Fruit fly (Drosophila melanogaster): Measurements from ENCODE around the gene CG14540.

Gene CG14540

DNA sequence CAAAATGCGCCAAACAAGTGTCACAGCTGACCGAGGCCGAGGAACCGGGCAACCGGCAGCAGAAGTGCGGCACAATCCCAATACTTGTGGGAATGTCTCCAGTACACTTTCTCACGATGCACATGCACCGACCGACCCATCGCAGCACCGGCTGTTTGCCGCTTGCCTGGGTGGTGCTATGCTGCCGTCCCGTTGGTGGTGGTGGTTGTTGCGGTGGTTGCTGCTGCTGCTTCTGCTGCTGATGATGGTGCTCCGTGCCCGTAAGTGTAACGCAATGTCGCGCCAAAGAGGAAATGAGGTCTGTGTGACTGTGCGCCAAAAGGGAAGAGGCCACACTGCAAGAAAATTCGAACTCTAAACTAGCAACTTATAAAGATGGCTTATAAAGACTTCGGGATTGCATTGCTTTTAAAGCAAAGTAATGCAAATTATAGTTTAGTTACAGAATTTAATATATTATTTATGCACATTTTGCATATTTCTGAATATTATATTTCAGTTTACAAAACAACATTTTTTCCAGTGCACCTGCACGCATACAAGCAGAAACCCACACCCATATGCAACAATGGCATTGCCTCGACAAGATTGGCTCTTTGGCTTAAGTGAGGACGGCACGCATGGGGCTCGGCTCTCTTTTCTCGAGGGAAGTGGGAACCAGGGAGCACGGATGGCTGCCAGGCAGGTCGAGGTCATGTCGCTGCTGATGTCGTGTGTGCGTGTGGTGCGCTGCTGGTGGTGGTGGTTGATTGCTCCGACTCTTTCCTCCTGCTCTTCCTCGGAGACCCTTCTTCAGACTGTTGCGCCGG, 37.3 kb downstream of the CG14540 start, which contains the start of gene CG43116 (continued):
- TF ChIP-seq Lhr (GFP tag; optimal IDR thresholded peaks at IDR 0.05), result no peak
- peak; percentile 56 for TF ChIP-seq CG7271 (tag; optimal IDR thresholded peaks at IDR 0.05)
- TF ChIP-seq al (GFP tag; IDR thresholded peaks at IDR 0.05), result no peak
- TF ChIP-seq aop (GFP tag; IDR thresholded peaks at IDR 0.05), result peak; percentile 28; the same call in 1 of the 2 replicates
- peak; percentile 79 for TF ChIP-seq pros (GFP tag; optimal IDR thresholded peaks at IDR 0.05)
- no peak for TF ChIP-seq zfh2 (GFP tag; optimal IDR thresholded peaks at IDR 0.05)
- peak; percentile 8 for TF ChIP-seq Myb (GFP tag; optimal IDR thresholded peaks at IDR 0.05)
- TF ChIP-seq CG14050 (GFP tag; IDR thresholded peaks at IDR 0.05), result peak; percentile 49
- peak; percentile 80 for TF ChIP-seq Ptx1 (GFP tag; IDR thresholded peaks at IDR 0.05)
- TF ChIP-seq ems (GFP tag; optimal IDR thresholded peaks at IDR 0.05), result peak; percentile 66
- no peak for TF ChIP-seq BEAF-32 (GFP tag; optimal IDR thresholded peaks at IDR 0.05)
- TF ChIP-seq luna (GFP tag; optimal IDR thresholded peaks at IDR 0.05), result no peak
- TF ChIP-seq odd (GFP tag; optimal IDR thresholded peaks at IDR 0.05), result no peak
- TF ChIP-seq Oaz (GFP tag; IDR thresholded peaks at IDR 0.05), result peak; percentile 35; the same call in 1 of the 2 replicates
- peak; percentile 9 for TF ChIP-seq Hand (GFP tag; optimal IDR thresholded peaks at IDR 0.05)
- TF ChIP-seq tna (GFP tag; IDR thresholded peaks at IDR 0.05; ENCODE audit: partially characterized antibody), result no peak
- no peak for TF ChIP-seq lbe (GFP tag; optimal IDR thresholded peaks at IDR 0.05)
- peak; percentile 55; the same call in 1 of the 2 replicates for TF ChIP-seq CG11085 (GFP tag; IDR thresholded peaks at IDR 0.05)
- peak; percentile 39 for TF ChIP-seq CG9817 (tag; optimal IDR thresholded peaks at IDR 0.05)
- TF ChIP-seq bowl (GFP tag; IDR thresholded peaks at IDR 0.05), result 0 out of 2 replicates have a peak, but pooled peaks have one; percentile 17
- peak; percentile 94 for TF ChIP-seq ara (GFP tag; IDR thresholded peaks at IDR 0.05)
- no peak for TF ChIP-seq CG13624 (GFP tag; optimal IDR thresholded peaks at IDR 0.05)
- TF ChIP-seq CG12942 (GFP tag; optimal IDR thresholded peaks at IDR 0.05), result peak; percentile 65
- TF ChIP-seq Xbp1 (GFP tag; optimal IDR thresholded peaks at IDR 0.05), result peak; percentile 90
- peak; percentile 73 to 76 for TF ChIP-seq Pdp1 (GFP tag; optimal IDR thresholded peaks at IDR 0.05)
- TF ChIP-seq CG9437 (GFP tag; optimal IDR thresholded peaks at IDR 0.05), result peak; percentile 47
- no peak for TF ChIP-seq cad (GFP tag; optimal IDR thresholded peaks at IDR 0.05)
- TF ChIP-seq br (optimal IDR thresholded peaks at IDR 0.05), result no peak
- peak; percentile 85 for TF ChIP-seq ATbp (GFP tag; optimal IDR thresholded peaks at IDR 0.05)
- TF ChIP-seq CG16815 (GFP tag; optimal IDR thresholded peaks at IDR 0.05), result peak; percentile 94
- TF ChIP-seq gce (GFP tag; IDR thresholded peaks at IDR 0.05), result peak; percentile 80; the same call in 2 of the 3 replicates
- TF ChIP-seq CG1602 (GFP tag; optimal IDR thresholded peaks at IDR 0.05), result peak; percentile 93
- peak; percentile 96 for TF ChIP-seq trem (tag; optimal IDR thresholded peaks at IDR 0.05)
- no peak for TF ChIP-seq CG17568 (GFP tag; optimal IDR thresholded peaks at IDR 0.05)
- TF ChIP-seq CG6813 (GFP tag; optimal IDR thresholded peaks at IDR 0.05), result peak; percentile 76
- TF ChIP-seq en (GFP tag; optimal IDR thresholded peaks at IDR 0.05), result peak; percentile 68
- peak; percentile 93 for TF ChIP-seq row (GFP tag; IDR thresholded peaks at IDR 0.05)
- peak; percentile 75 for TF ChIP-seq Camta (GFP tag; optimal IDR thresholded peaks at IDR 0.05)
- TF ChIP-seq shn (GFP tag; optimal IDR thresholded peaks at IDR 0.05), result peak; percentile 29
- peak; percentile 97 for TF ChIP-seq gsb-n (tag; optimal IDR thresholded peaks at IDR 0.05)
- peak; percentile 89 for TF ChIP-seq CG17359 (tag; optimal IDR thresholded peaks at IDR 0.05)
- TF ChIP-seq CG32532 (GFP tag; IDR thresholded peaks at IDR 0.05), result no peak
- TF ChIP-seq nmo (GFP tag; optimal IDR thresholded peaks at IDR 0.05), result peak; percentile 95
- TF ChIP-seq grau (tag; optimal IDR thresholded peaks at IDR 0.05), result peak; percentile 85
- TF ChIP-seq CG11560 (tag; IDR thresholded peaks at IDR 0.05), result no peak
- TF ChIP-seq vfl (GFP tag; optimal IDR thresholded peaks at IDR 0.05), result no peak
- TF ChIP-seq crol (GFP tag; IDR thresholded peaks at IDR 0.05), result peak; percentile 73
- TF ChIP-seq seq (GFP tag; IDR thresholded peaks at IDR 0.05), result 0 out of 2 replicates have a peak, but pooled peaks have one; percentile 48
- TF ChIP-seq CG30020 (tag; optimal IDR thresholded peaks at IDR 0.05), result no peak
- no peak for TF ChIP-seq Sin3A (optimal IDR thresholded peaks at IDR 0.05)
